Worm (Caenorhabditis elegans) whole organism, L4 larva: ENCODE results near the gene tir-1.

Source experiments
- F49E8.2 ChIP-seq: sonication (generic microtip); optimal IDR thresholded peaks from 2 replicates; lab custom pipeline; 2016; ENCODE audit warnings: missing compliant biosample characterization, mild to moderate bottlenecking, missing genetic modification characterization, borderline replicate concordance
- R02D3.7 ChIP-seq: fragments of 150-350 bp; sonication (generic microtip); optimal IDR thresholded peaks from 3 replicates; lab custom pipeline; 2014; ENCODE audit warnings: missing biosample characterization, missing genetic modification characterization
- Y105C5A.15 ChIP-seq: fragments of 200-800 bp; sonication (Bioruptor generic); IDR thresholded peaks from 2 replicates; pipeline ENCODE4 v1.3.6; 2022; ENCODE audit warnings: missing genetic modification characterization, missing compliant biosample characterization
- aly-2 ChIP-seq: sonication (generic microtip); optimal IDR thresholded peaks from 2 replicates; lab custom pipeline; 2018; ENCODE audit warnings: missing biosample characterization, missing genetic modification characterization
- lsy-2 ChIP-seq, 2 experiments: fragments of 150-350 bp in 1 of 2; sonication (generic microtip) in 1 of 2; optimal IDR thresholded peaks; 2 replicates each; lab custom pipeline; 2014 to 2017; ENCODE audit warnings: missing biosample characterization in 2 of 2, missing genetic modification characterization in 2 of 2
- nhr-237 ChIP-seq: sonication (generic microtip); optimal IDR thresholded peaks from 2 replicates; lab custom pipeline; 2017; ENCODE audit warnings: missing biosample characterization, missing genetic modification characterization
- nhr-48 ChIP-seq: sonication (generic microtip); optimal IDR thresholded peaks from 2 replicates; lab custom pipeline; 2016; ENCODE audit warnings: mild to moderate bottlenecking, missing genetic modification characterization, missing compliant biosample characterization
- nhr-6 ChIP-seq: fragments of 150-350 bp; optimal IDR thresholded peaks from 2 replicates; lab custom pipeline; 2014; ENCODE audit warnings: missing biosample characterization, missing genetic modification characterization
- pha-4 ChIP-seq, 2 experiments: fragments of 150-350 bp in 1 of 2; fragments of 200-800 bp in 1 of 2; sonication (Bioruptor generic) in 1 of 2; IDR thresholded peaks in 1 of 2; optimal IDR thresholded peaks in 1 of 2; 2 replicates each; pipeline versions ENCODE4 v1.3.6 to Lab custom; 2014 to 2022; ENCODE audit warnings: missing genetic modification characterization in 2 of 2, missing genetic modification reagents in 2 of 2, missing biosample characterization in 1 of 2, missing compliant biosample characterization in 1 of 2

DNA sequence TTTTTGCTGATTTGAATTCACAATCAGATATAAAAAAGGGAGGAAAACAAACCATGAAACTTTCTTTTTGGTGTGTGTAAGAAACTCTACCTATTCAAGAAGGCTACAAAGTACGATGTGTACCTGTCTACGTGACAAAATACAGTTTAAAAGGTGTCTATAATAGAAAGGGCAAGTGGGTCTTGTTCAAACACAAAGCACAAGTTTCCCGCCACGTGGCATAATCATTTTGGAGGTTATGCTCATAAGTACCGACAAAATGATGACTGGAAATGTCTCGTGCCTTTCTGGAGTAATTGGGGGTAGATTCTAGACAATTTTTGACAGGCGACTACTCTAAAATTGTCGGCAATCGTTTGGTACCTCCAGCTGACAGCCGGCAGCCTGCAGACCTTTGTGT is 26.5 kb downstream of the tir-1 start:
- TF ChIP-seq aly-2 (tag; lab: Kevin White, UChicago): no peak
- no peak for TF ChIP-seq R02D3.7 (tag; lab: Kevin White, UChicago)
- no peak for TF ChIP-seq lsy-2 (tag; optimal IDR thresholded peaks at IDR 0.05; lab: Kevin White, UChicago)
- no peak for TF ChIP-seq F49E8.2 (tag; lab: Kevin White, UChicago)
- no peak for TF ChIP-seq nhr-6 (tag; lab: Kevin White, UChicago)
- TF ChIP-seq nhr-48 (tag; lab: Kevin White, UChicago): no peak
- no peak for TF ChIP-seq nhr-237 (tag; lab: Kevin White, UChicago)
- no peak for TF ChIP-seq Y105C5A.15 (GFP tag; lab: Robert Waterston, UW)
- no peak for TF ChIP-seq pha-4 (GFP tag; IDR thresholded peaks at IDR 0.05; lab: Robert Waterston, UW)
- TF ChIP-seq pha-4 (tag; optimal IDR thresholded peaks at IDR 0.05; lab: Kevin White, UChicago): no peak
